Worm (Caenorhabditis elegans) whole organism, L3 larva: ENCODE measurements around the gene F53E2.2.

Source experiments
- aly-2 ChIP-seq: fragments of 150-350 bp; optimal IDR thresholded peaks from 2 replicates; lab custom pipeline; 2014; ENCODE audit warnings: missing biosample characterization, missing genetic modification characterization
- ama-1 ChIP-seq: fragments of 150-350 bp; optimal IDR thresholded peaks from 2 replicates; lab custom pipeline; 2018
- elt-1 ChIP-seq: fragments of 150-350 bp; optimal IDR thresholded peaks from 2 replicates; lab custom pipeline; 2014; ENCODE audit warnings: missing biosample characterization, missing genetic modification characterization
- lin-15B ChIP-seq: fragments of 150-350 bp; optimal IDR thresholded peaks from 2 replicates; lab custom pipeline; 2014; ENCODE audit warnings: missing biosample characterization, missing genetic modification characterization
- ztf-11 ChIP-seq: fragments of 150-350 bp; optimal IDR thresholded peaks from 2 replicates; lab custom pipeline; 2014; ENCODE audit warnings: missing biosample characterization, missing genetic modification characterization

DNA sequence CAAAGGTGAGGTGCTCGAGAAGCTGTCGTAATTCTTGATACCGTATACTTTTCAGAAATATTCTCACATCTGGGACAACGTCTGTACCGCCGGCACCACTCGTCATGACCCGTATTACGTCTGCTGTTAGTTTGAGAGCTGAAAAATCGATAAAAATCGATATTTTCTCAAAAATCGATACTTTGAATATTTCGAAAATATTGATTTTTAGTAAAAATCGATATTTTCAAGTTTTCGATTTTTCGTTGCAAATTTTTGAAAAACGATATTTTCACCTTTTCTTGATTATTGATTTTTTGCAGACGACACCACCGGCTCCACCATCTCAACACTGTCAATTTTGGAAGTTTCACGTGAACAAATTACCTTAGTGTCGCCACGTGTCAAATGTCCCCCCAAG is 20.9 kb downstream of the F53E2.2 start:
- TF ChIP-seq elt-1 (tag; lab: Kevin White, UChicago) (no peak), ztf-11 (tag; lab: Kevin White, UChicago) (no peak), ama-1 (lab: Kevin White, UChicago) (no peak), lin-15B (no peak), aly-2 (tag; lab: Kevin White, UChicago) (no peak)
